Worm (Caenorhabditis elegans) whole organism, L3 larva: ENCODE data around the gene hel-1.

Experiments used
- egl-27 ChIP-seq: sonication (generic microtip); optimal IDR thresholded peaks from 4 replicates; lab custom pipeline; 2017; ENCODE audit warnings: missing biosample characterization, missing genetic modification reagents, missing genetic modification characterization
- jun-1 ChIP-seq: fragments of 150-350 bp; optimal IDR thresholded peaks from 2 replicates; lab custom pipeline; 2014; ENCODE audit warnings: missing biosample characterization, missing genetic modification reagents, missing genetic modification characterization
- nhr-76 ChIP-seq: fragments of 150-350 bp; sonication (generic microtip); optimal IDR thresholded peaks from 5 replicates; lab custom pipeline; 2014; ENCODE audit warnings: missing biosample characterization, missing genetic modification characterization
- pha-4 ChIP-seq: fragments of 150-350 bp; optimal IDR thresholded peaks from 2 replicates; lab custom pipeline; 2014; ENCODE audit warnings: missing biosample characterization, missing genetic modification reagents, missing genetic modification characterization
- snpc-4 ChIP-seq: fragments of 150-350 bp; optimal IDR thresholded peaks from 2 replicates; lab custom pipeline; 2014; ENCODE audit warnings: missing biosample characterization, missing genetic modification characterization

ce11 chrII:8283158-8283717 is 45.4 kb downstream of the hel-1 start, which contains the start of the genes nst-1 and cct-4:
- no peak for TF ChIP-seq jun-1 (tag; lab: Kevin White, UChicago)
- TF ChIP-seq snpc-4 (tag; lab: Kevin White, UChicago), result no peak
- no peak for TF ChIP-seq nhr-76 (tag; lab: Kevin White, UChicago)
- no peak for TF ChIP-seq egl-27 (tag; lab: Kevin White, UChicago)
- TF ChIP-seq pha-4, result peak; percentile 58
